Worm (Caenorhabditis elegans): Measurements from ENCODE around the gene sri-2.

- TF ChIP-seq unc-62 (GFP tag; optimal IDR thresholded peaks at IDR 0.05) (no peak), pha-4 (tag; optimal IDR thresholded peaks at IDR 0.05) (no peak), lin-13 (tag; optimal IDR thresholded peaks at IDR 0.05) (no peak), snpc-4 (tag; optimal IDR thresholded peaks at IDR 0.05) (no peak), nhr-12 (tag; optimal IDR thresholded peaks at IDR 0.05) (no peak), ceh-83 (GFP tag; optimal IDR thresholded peaks at IDR 0.05) (no peak), elt-3 (tag; optimal IDR thresholded peaks at IDR 0.05) (no peak), nhr-76 (tag; optimal IDR thresholded peaks at IDR 0.05) (no peak), mls-2 (tag; optimal IDR thresholded peaks at IDR 0.05) (no peak), mep-1 (tag; optimal IDR thresholded peaks at IDR 0.05) (no peak), blmp-1 (tag; optimal IDR thresholded peaks at IDR 0.05) (no peak), nhr-2 (tag; optimal IDR thresholded peaks at IDR 0.05) (no peak)
These were observed 44.7 kb downstream of the sri-2 start, which contains the start of gene F35E8.10 for ce11 chrV:15920273-15920672.

Data from whole organism, mixed stage, embryonic.